Fruit fly (Drosophila melanogaster) whole organism, embryonic: ENCODE data around the gene CG31804.

Experiments used
- BEAF-32 ChIP-seq: fragments of 200-800 bp; sonication (Bioruptor generic); optimal IDR thresholded peaks from 3 replicates; lab custom pipeline; 2017; ENCODE audit warnings: missing biosample characterization, missing genetic modification characterization, mild to moderate bottlenecking, moderate library complexity, missing genetic modification reagents
- CG10431 ChIP-seq: fragments of 200-800 bp; sonication (Bioruptor generic); optimal IDR thresholded peaks from 3 replicates; lab custom pipeline; 2018; ENCODE audit warnings: missing biosample characterization, mild to moderate bottlenecking, missing genetic modification characterization
- CG11093 ChIP-seq: fragments of 200-800 bp; sonication (Bioruptor generic); IDR thresholded peaks from 3 replicates; pipeline ENCODE4 v1.3.6; 2022; ENCODE audit warnings: missing biosample characterization, missing genetic modification characterization
- CG11398 ChIP-seq: fragments of 200-800 bp; sonication (Bioruptor generic); optimal IDR thresholded peaks from 2 replicates; lab custom pipeline; 2016; ENCODE audit warnings: missing biosample characterization, missing genetic modification characterization
- CG1602 ChIP-seq: fragments of 200-800 bp; sonication (Bioruptor generic); optimal IDR thresholded peaks from 3 replicates; lab custom pipeline; 2016; ENCODE audit warnings: missing biosample characterization, missing genetic modification characterization
- CG1647 ChIP-seq: fragments of 200-800 bp; sonication (Bioruptor generic); optimal IDR thresholded peaks from 3 replicates; lab custom pipeline; 2016; ENCODE audit warnings: missing biosample characterization, missing genetic modification characterization
- CG17568 ChIP-seq: fragments of 200-800 bp; sonication (Bioruptor generic); optimal IDR thresholded peaks from 2 replicates; lab custom pipeline; 2018; ENCODE audit warnings: missing biosample characterization, mild to moderate bottlenecking, missing genetic modification characterization, moderate library complexity
- CG3726 ChIP-seq: fragments of 200-800 bp; sonication (Bioruptor generic); IDR thresholded peaks from 3 replicates; pipeline ENCODE4, ENCODE4 v1.3.6; 2022; ENCODE audit warnings: missing biosample characterization, missing genetic modification characterization
- CG4617 ChIP-seq: fragments of 200-800 bp; sonication (Bioruptor generic); optimal IDR thresholded peaks from 3 replicates; lab custom pipeline; 2016; ENCODE audit warnings: missing biosample characterization, missing genetic modification characterization, borderline replicate concordance
- CG4707 ChIP-seq: fragments of 200-800 bp; sonication (Bioruptor generic); optimal IDR thresholded peaks from 2 replicates; lab custom pipeline; 2018; ENCODE audit warnings: missing biosample characterization, mild to moderate bottlenecking, missing genetic modification characterization, moderate library complexity
- CG6175 ChIP-seq: fragments of 200-800 bp; sonication (Bioruptor generic); IDR thresholded peaks from 3 replicates; pipeline ENCODE4 v1.3.6; 2022; ENCODE audit warnings: missing biosample characterization, missing genetic modification characterization
- CG6854 ChIP-seq: fragments of 200-800 bp; sonication (Bioruptor generic); optimal IDR thresholded peaks from 3 replicates; lab custom pipeline; 2017; ENCODE audit warnings: missing biosample characterization, mild to moderate bottlenecking, missing genetic modification characterization
- CG7357 ChIP-seq: fragments of 200-800 bp; sonication (Bioruptor generic); IDR thresholded peaks from 3 replicates; pipeline ENCODE4 v1.3.6; 2022; ENCODE audit warnings: missing biosample characterization, missing genetic modification characterization
- CG7372 ChIP-seq: fragments of 200-800 bp; sonication (Bioruptor generic); IDR thresholded peaks from 2 replicates; pipeline ENCODE4 v1.3.6; 2022; ENCODE audit warnings: missing biosample characterization, missing genetic modification characterization
- CoRest ChIP-seq: fragments of 200-800 bp; sonication (Bioruptor generic); optimal IDR thresholded peaks from 3 replicates; lab custom pipeline; 2018; ENCODE audit warnings: missing biosample characterization, mild to moderate bottlenecking, missing genetic modification characterization, moderate library complexity
- D ChIP-seq, 2 experiments: fragments of 200-800 bp in 1 of 2; fragments of >200 bp in 1 of 2; sonication (Bioruptor generic) in 1 of 2; optimal IDR thresholded peaks; 2 replicates in 1 of 2; 3 replicates in 1 of 2; lab custom pipeline; 2017; ENCODE audit warnings: mild to moderate bottlenecking in 1 of 2, missing biosample characterization in 1 of 2, missing genetic modification characterization in 1 of 2, missing genetic modification reagents in 1 of 2
- Dek ChIP-seq: fragments of 200-800 bp; sonication (Bioruptor generic); optimal IDR thresholded peaks from 3 replicates; lab custom pipeline; 2019; ENCODE audit warnings: missing biosample characterization, mild to moderate bottlenecking, missing genetic modification characterization, moderate library complexity
- Dll ChIP-seq: fragments of 200-800 bp; sonication (Bioruptor generic); IDR thresholded peaks from 4 replicates; pipeline ENCODE4 v1.3.6; 2022; ENCODE audit warnings: missing biosample characterization, missing genetic modification characterization; ENCODE audit not compliant: partially characterized antibody
- E2f2 ChIP-seq: fragments of 200-800 bp; sonication (Bioruptor generic); IDR thresholded peaks from 2 replicates; pipeline ENCODE4 v1.3.6; 2022; ENCODE audit warnings: missing biosample characterization, missing genetic modification characterization
- Hr39 ChIP-seq: fragments of >200 bp; optimal IDR thresholded peaks from 2 replicates; lab custom pipeline; 2017
- Hr78 ChIP-seq, 2 experiments: fragments of 200-800 bp in 1 of 2; fragments of >200 bp in 1 of 2; sonication (Bioruptor generic) in 1 of 2; optimal IDR thresholded peaks; 2 replicates each; lab custom pipeline; 2017 to 2019; ENCODE audit warnings: missing biosample characterization in 2 of 2, missing genetic modification characterization in 2 of 2, mild to moderate bottlenecking in 1 of 2, moderate library complexity in 1 of 2
- Kr ChIP-seq: fragments of 200-800 bp; sonication (Bioruptor generic); optimal IDR thresholded peaks from 2 replicates; lab custom pipeline; 2017; ENCODE audit warnings: missing biosample characterization, mild to moderate bottlenecking, missing genetic modification characterization
- NK7.1 ChIP-seq: fragments of 200-800 bp; sonication (Bioruptor generic); optimal IDR thresholded peaks from 3 replicates; lab custom pipeline; 2016; ENCODE audit warnings: missing biosample characterization, missing genetic modification characterization
- Ptx1 ChIP-seq: fragments of 200-800 bp; sonication (Bioruptor generic); IDR thresholded peaks from 2 replicates; pipeline ENCODE4 v1.3.6; 2022; ENCODE audit warnings: missing biosample characterization, missing genetic modification characterization
- Ravus ChIP-seq: fragments of 200-800 bp; sonication (Bioruptor generic); IDR thresholded peaks from 2 replicates; pipeline ENCODE4 v1.3.6; 2022; ENCODE audit warnings: missing biosample characterization, missing genetic modification characterization
- Side ChIP-seq: fragments of 200-800 bp; sonication (Bioruptor generic); optimal IDR thresholded peaks from 2 replicates; lab custom pipeline; 2016; ENCODE audit warnings: missing biosample characterization, missing genetic modification characterization
- Sin3A ChIP-seq: fragments of >200 bp; optimal IDR thresholded peaks from 2 replicates; lab custom pipeline; 2018
- Ssrp ChIP-seq: fragments of 200-800 bp; sonication (Bioruptor generic); optimal IDR thresholded peaks from 2 replicates; lab custom pipeline; 2018; ENCODE audit warnings: missing biosample characterization, mild to moderate bottlenecking, missing genetic modification characterization, moderate library complexity
- Xbp1 ChIP-seq: fragments of 200-800 bp; sonication (Bioruptor generic); optimal IDR thresholded peaks from 3 replicates; lab custom pipeline; 2016; ENCODE audit warnings: missing biosample characterization, mild to moderate bottlenecking, missing genetic modification characterization
- ac ChIP-seq: fragments of 200-800 bp; sonication (Bioruptor generic); optimal IDR thresholded peaks from 3 replicates; lab custom pipeline; 2017; ENCODE audit warnings: missing biosample characterization, mild to moderate bottlenecking, missing genetic modification characterization
- corto ChIP-seq: fragments of 200-800 bp; sonication (Bioruptor generic); optimal IDR thresholded peaks from 2 replicates; lab custom pipeline; 2016; ENCODE audit warnings: missing biosample characterization, mild to moderate bottlenecking, missing genetic modification characterization, moderate library complexity
- crp ChIP-seq, 2 experiments: fragments of 200-800 bp; sonication (Bioruptor generic); optimal IDR thresholded peaks; 2 replicates in 1 of 2; 3 replicates in 1 of 2; lab custom pipeline; 2017; ENCODE audit warnings: missing biosample characterization in 2 of 2, missing genetic modification characterization in 2 of 2, mild to moderate bottlenecking in 1 of 2, moderate library complexity in 1 of 2
- da ChIP-seq: fragments of 200-800 bp; sonication (Bioruptor generic); optimal IDR thresholded peaks from 2 replicates; lab custom pipeline; 2016; ENCODE audit warnings: missing biosample characterization, missing genetic modification characterization
- exex ChIP-seq: fragments of 200-800 bp; sonication (Bioruptor generic); optimal IDR thresholded peaks from 4 replicates; lab custom pipeline; 2018; ENCODE audit warnings: missing biosample characterization, mild to moderate bottlenecking, missing genetic modification characterization, moderate library complexity
- eyg ChIP-seq: fragments of 200-800 bp; sonication (Bioruptor generic); optimal IDR thresholded peaks from 3 replicates; lab custom pipeline; 2016; ENCODE audit warnings: missing biosample characterization, missing genetic modification characterization
- fru ChIP-seq: fragments of >200 bp; optimal IDR thresholded peaks from 2 replicates; lab custom pipeline; 2017
- gfzf ChIP-seq: fragments of 200-800 bp; sonication (Bioruptor generic); optimal IDR thresholded peaks from 2 replicates; lab custom pipeline; 2016; ENCODE audit warnings: missing biosample characterization, mild to moderate bottlenecking, missing genetic modification characterization, moderate library complexity
- jing ChIP-seq: fragments of 200-800 bp; sonication (Bioruptor generic); optimal IDR thresholded peaks from 2 replicates; lab custom pipeline; 2018; ENCODE audit warnings: missing biosample characterization, mild to moderate bottlenecking, missing genetic modification characterization
- lov ChIP-seq, 2 experiments: fragments of 200-800 bp in 1 of 2; fragments of >200 bp in 1 of 2; sonication (Bioruptor generic) in 1 of 2; IDR thresholded peaks in 1 of 2; optimal IDR thresholded peaks in 1 of 2; 2 replicates in 1 of 2; 3 replicates in 1 of 2; pipeline versions ENCODE4 v1.3.6 to Lab custom; 2017 to 2022; ENCODE audit warnings: missing biosample characterization in 1 of 2, missing genetic modification characterization in 1 of 2
- maf-S ChIP-seq: fragments of 200-800 bp; sonication (Bioruptor generic); optimal IDR thresholded peaks from 2 replicates; lab custom pipeline; 2016; ENCODE audit warnings: missing biosample characterization, missing genetic modification characterization
- oc ChIP-seq: fragments of 200-800 bp; sonication (Bioruptor generic); optimal IDR thresholded peaks from 2 replicates; lab custom pipeline; 2018; ENCODE audit warnings: missing biosample characterization, mild to moderate bottlenecking, missing genetic modification characterization, moderate library complexity
- org-1 ChIP-seq: fragments of 200-800 bp; sonication (Bioruptor generic); optimal IDR thresholded peaks from 2 replicates; lab custom pipeline; 2017; ENCODE audit warnings: missing biosample characterization, missing genetic modification characterization
- peb ChIP-seq: fragments of 200-800 bp; sonication (Bioruptor generic); IDR thresholded peaks from 2 replicates; pipeline ENCODE4 v1.3.6; 2022; ENCODE audit warnings: missing biosample characterization, missing genetic modification characterization
- prd ChIP-seq, 3 experiments: fragments of >200 bp in 2 of 3; fragments of 200-800 bp in 1 of 3; sonication (Bioruptor generic) in 1 of 3; optimal IDR thresholded peaks in 2 of 3; IDR thresholded peaks in 1 of 3; 2 replicates in 2 of 3; 3 replicates in 1 of 3; pipeline versions ENCODE4 v1.3.6 to Lab custom; 2017 to 2022; ENCODE audit warnings: missing biosample characterization in 1 of 3, missing genetic modification characterization in 1 of 3
- repo ChIP-seq: fragments of 200-800 bp; sonication (Bioruptor generic); optimal IDR thresholded peaks from 2 replicates; lab custom pipeline; 2016; ENCODE audit warnings: missing biosample characterization, missing genetic modification characterization
- stwl ChIP-seq: fragments of 200-800 bp; sonication (Bioruptor generic); optimal IDR thresholded peaks from 3 replicates; lab custom pipeline; 2018; ENCODE audit warnings: missing biosample characterization, mild to moderate bottlenecking, missing genetic modification characterization, moderate library complexity
- tap ChIP-seq: fragments of 200-800 bp; optimal IDR thresholded peaks from 3 replicates; lab custom pipeline; 2019; ENCODE audit warnings: missing biosample characterization, mild to moderate bottlenecking, missing genetic modification characterization, moderate library complexity
- vnd ChIP-seq: fragments of 200-800 bp; sonication (Bioruptor generic); IDR thresholded peaks from 3 replicates; pipeline ENCODE4 v1.3.6; 2022; ENCODE audit warnings: missing biosample characterization, missing genetic modification characterization; ENCODE audit not compliant: partially characterized antibody
- wek ChIP-seq: fragments of 200-800 bp; sonication (Bioruptor generic); optimal IDR thresholded peaks from 3 replicates; lab custom pipeline; 2018; ENCODE audit warnings: missing biosample characterization, mild to moderate bottlenecking, missing genetic modification characterization, moderate library complexity

The CG31804 gene

DNA sequence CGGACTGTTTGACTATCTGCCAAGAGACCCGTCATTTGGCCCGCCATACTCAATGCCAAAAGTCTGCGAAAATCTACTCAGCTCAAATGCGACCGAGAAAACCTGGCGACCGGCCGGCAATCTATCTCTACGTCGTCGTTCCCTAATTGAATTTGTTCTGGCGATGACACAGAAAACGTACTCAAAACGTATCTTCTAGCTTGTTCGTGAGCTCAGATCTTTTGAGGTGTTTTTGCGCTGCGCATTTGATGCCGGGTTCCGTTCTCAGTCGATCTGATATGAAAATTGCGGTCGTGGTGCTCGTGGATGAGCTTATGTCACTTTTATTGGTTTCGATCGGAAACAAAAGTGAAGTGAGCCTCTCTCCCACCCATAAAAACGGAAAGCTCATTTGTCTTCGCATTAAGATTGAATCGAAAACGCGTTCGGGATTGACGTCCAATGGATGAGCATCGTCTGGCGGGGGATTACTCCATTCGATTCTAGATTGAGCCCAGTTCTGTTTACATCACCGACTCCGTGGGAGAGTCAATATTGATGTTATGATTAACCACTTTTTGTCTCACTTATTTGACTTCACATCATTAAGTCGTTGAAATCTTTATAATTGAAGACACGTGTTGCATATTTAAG lies 24.6 kb downstream of the CG31804 start (continued):
- TF ChIP-seq CG4617 (GFP tag; lab: Kevin White, UChicago) (no peak), Ptx1 (GFP tag; lab: Robert Waterston, UW) (no peak), jing (no peak), lov (optimal IDR thresholded peaks at IDR 0.05; lab: Kevin White, UChicago) (no peak), lov (GFP tag; IDR thresholded peaks at IDR 0.05; lab: Robert Waterston, UW) (no peak), repo (GFP tag; lab: Kevin White, UChicago) (no peak), wek (peak; percentile 43), CG7357 (no peak), E2f2 (no peak), Hr39 (lab: Kevin White, UChicago) (no peak), Ravus (GFP tag; lab: Robert Waterston, UW) (no peak), Hr78 (GFP tag; optimal IDR thresholded peaks at IDR 0.05; lab: Kevin White, UChicago) (no peak), CG11398 (no peak), oc (tag; lab: Kevin White, UChicago) (peak; percentile 31), Dll (GFP tag; lab: Robert Waterston, UW) (no peak), eyg (no peak), peb (GFP tag; lab: Robert Waterston, UW) (no peak), CG3726 (GFP tag; lab: Robert Waterston, UW) (no peak), corto (GFP tag; lab: Kevin White, UChicago) (no peak), ac (GFP tag; lab: Kevin White, UChicago) (no peak), D (optimal IDR thresholded peaks at IDR 0.05; lab: Kevin White, UChicago) (no peak), D (GFP tag; optimal IDR thresholded peaks at IDR 0.05; lab: Kevin White, UChicago) (no peak), CG1602 (GFP tag; lab: Kevin White, UChicago) (no peak), fru (lab: Kevin White, UChicago) (no peak), CG17568 (GFP tag; lab: Kevin White, UChicago) (peak; percentile 7), CoRest (tag; lab: Kevin White, UChicago) (no peak), CG11093 (GFP tag; lab: Robert Waterston, UW) (no peak), tap (tag; lab: Kevin White, UChicago) (no peak), Kr (GFP tag; lab: Kevin White, UChicago) (no peak), CG4707 (no peak), prd (optimal IDR thresholded peaks at IDR 0.05; lab: Kevin White, UChicago) (no peak), prd (GFP tag; IDR thresholded peaks at IDR 0.05; lab: Robert Waterston, UW) (no peak), CG6175 (GFP tag; lab: Robert Waterston, UW) (no peak), crp (GFP tag; optimal IDR thresholded peaks at IDR 0.05; lab: Kevin White, UChicago) (no peak), Side (GFP tag; lab: Kevin White, UChicago) (no peak), Dek (no peak), vnd (GFP tag; lab: Robert Waterston, UW) (no peak), CG1647 (GFP tag; lab: Kevin White, UChicago) (peak; percentile 3), NK7.1 (GFP tag; lab: Kevin White, UChicago) (no peak), Sin3A (lab: Kevin White, UChicago) (no peak), CG10431 (GFP tag; lab: Kevin White, UChicago) (no peak), BEAF-32 (GFP tag; lab: Kevin White, UChicago) (no peak), CG7372 (GFP tag; lab: Robert Waterston, UW) (no peak), maf-S (GFP tag; lab: Kevin White, UChicago) (no peak), exex (tag; lab: Kevin White, UChicago) (no peak), CG6854 (GFP tag; lab: Kevin White, UChicago) (no peak), Xbp1 (GFP tag; lab: Kevin White, UChicago) (no peak), gfzf (GFP tag; lab: Kevin White, UChicago) (no peak), da (GFP tag; lab: Kevin White, UChicago) (no peak), stwl (no peak), org-1 (peak; percentile 9), Ssrp (tag; lab: Kevin White, UChicago) (no peak)
